Worm (Caenorhabditis elegans) whole organism, mixed stage, embryonic: Measurements from ENCODE around the gene spr-1.

Source experiments
- bed-3 ChIP-seq: fragments of 200-800 bp; sonication (Bioruptor generic); optimal IDR thresholded peaks from 3 replicates; lab custom pipeline; 2018; ENCODE audit warnings: mild to moderate bottlenecking, missing genetic modification characterization, moderate library complexity, missing compliant biosample characterization
- ces-1 ChIP-seq: fragments of 150-350 bp; optimal IDR thresholded peaks from 2 replicates; lab custom pipeline; 2014; ENCODE audit warnings: missing biosample characterization, missing genetic modification reagents, missing genetic modification characterization
- lsy-2 ChIP-seq: fragments of 150-350 bp; optimal IDR thresholded peaks from 2 replicates; lab custom pipeline; 2014; ENCODE audit warnings: missing biosample characterization, missing genetic modification characterization
- mab-5 ChIP-seq: fragments of 150-350 bp; optimal IDR thresholded peaks from 2 replicates; lab custom pipeline; 2014; ENCODE audit warnings: missing biosample characterization, missing genetic modification characterization
- nhr-12 ChIP-seq: fragments of 150-350 bp; optimal IDR thresholded peaks from 2 replicates; lab custom pipeline; 2014; ENCODE audit warnings: missing biosample characterization, missing genetic modification characterization
- snpc-4 ChIP-seq: fragments of 150-350 bp; optimal IDR thresholded peaks from 2 replicates; lab custom pipeline; 2014; ENCODE audit warnings: missing biosample characterization, missing genetic modification characterization
- ztf-11 ChIP-seq: fragments of 150-350 bp; optimal IDR thresholded peaks from 2 replicates; lab custom pipeline; 2014; ENCODE audit warnings: missing biosample characterization, missing genetic modification characterization

- no peak for TF ChIP-seq ces-1 (GFP tag; lab: Kevin White, UChicago)
- no peak for TF ChIP-seq nhr-12 (tag; lab: Kevin White, UChicago)
- TF ChIP-seq ztf-11 (tag; lab: Kevin White, UChicago): no peak
- no peak for TF ChIP-seq lsy-2
- TF ChIP-seq snpc-4: no peak
- no peak for TF ChIP-seq bed-3 (GFP tag; lab: Kevin White, UChicago)
- no peak for TF ChIP-seq mab-5 (tag; lab: Kevin White, UChicago)
Measured at ce11 chrV:8114542-8114941, 14.6 kb downstream of the spr-1 start.
